Worm (Caenorhabditis elegans): ENCODE results near the gene Y38H6C.23.
"Not testable (repeated sequence)": the region's sequence is repeated elsewhere in the genome, so short reads cannot be mapped to it uniquely, and the experiment has no call there.

Gene Y38H6C.23

ce11 chrV:20518927-20519326, 37.2 kb downstream of the Y38H6C.23 start, which contains the start of gene Y38H6C.25:
Y38H6C.25 (plus strand) TSS chrV:20519227.
- TF ChIP-seq mcd-1 (GFP tag; IDR thresholded peaks at IDR 0.05) (no peak), snpc-3.4 (tag; optimal IDR thresholded peaks at IDR 0.05) (no peak), hrde-1 (tag; optimal IDR thresholded peaks at IDR 0.05; ENCODE audit: borderline replicate concordance) (no peak), F39B2.1 (GFP tag; IDR thresholded peaks at IDR 0.05) (no peak), unc-130 (GFP tag; optimal IDR thresholded peaks at IDR 0.05) (no peak), somi-1 (GFP tag; optimal IDR thresholded peaks at IDR 0.05) (no peak), nhr-120 (GFP tag; IDR thresholded peaks at IDR 0.05) (no peak), F37B4.10 (GFP tag; IDR thresholded peaks at IDR 0.05) (no peak), F52B5.7 (tag; optimal IDR thresholded peaks at IDR 0.05) (no peak), madf-6 (GFP tag; IDR thresholded peaks at IDR 0.05) (no peak), egl-18 (GFP tag; IDR thresholded peaks at IDR 0.05) (no peak), snpc-4 (GFP tag; optimal IDR thresholded peaks at IDR 0.05) (no peak), snpc-4 (tag; optimal IDR thresholded peaks at IDR 0.05) (no peak), Y67H2A.10 (GFP tag; conservative IDR thresholded peaks at IDR 0.05) (no peak), ztf-18 (tag; optimal IDR thresholded peaks at IDR 0.05) (no peak), F10E7.11 (tag; optimal IDR thresholded peaks at IDR 0.05) (no peak)

ce11 chrV:20517005-20517404, 39.2 kb downstream of the Y38H6C.23 start:
- TF ChIP-seq let-526 (GFP tag; IDR thresholded peaks at IDR 0.05): no peak
- peak; percentile 36; the same call in 1 of the 2 replicates for TF ChIP-seq zfh-2 (GFP tag; conservative IDR thresholded peaks at IDR 0.05)

- TF ChIP-seq Y53F4B.3 (GFP tag; IDR thresholded peaks at IDR 0.05) (no peak), snpc-1.3 (tag; optimal IDR thresholded peaks at IDR 0.05; ENCODE audit: insufficient read depth) (no peak), B0336.3 (GFP tag; IDR thresholded peaks at IDR 0.05) (no peak), B0261.1 (tag; optimal IDR thresholded peaks at IDR 0.05) (no peak), him-1 (tag; optimal IDR thresholded peaks at IDR 0.05) (no peak), F39B2.1 (GFP tag; IDR thresholded peaks at IDR 0.05) (no peak), rcor-1 (GFP tag; IDR thresholded peaks at IDR 0.05) (no peak), nhr-27 (tag; optimal IDR thresholded peaks at IDR 0.05) (no peak), ZK185.1 (tag; optimal IDR thresholded peaks at IDR 0.05; ENCODE audit: poor library complexity, severe bottlenecking) (no peak), dpl-1 (GFP tag; optimal IDR thresholded peaks at IDR 0.05) (no peak), nfya-2 (GFP tag; IDR thresholded peaks at IDR 0.05) (no peak), chd-7 (tag; optimal IDR thresholded peaks at IDR 0.05) (no peak), T26A5.8 (tag; optimal IDR thresholded peaks at IDR 0.05) (no peak), lsy-27 (tag; optimal IDR thresholded peaks at IDR 0.05; ENCODE audit: borderline replicate concordance, insufficient read depth) (no peak), ccch-3 (GFP tag; optimal IDR thresholded peaks at IDR 0.05) (no peak), B0019.2 (GFP tag; conservative IDR thresholded peaks at IDR 0.05) (no peak), zim-3 (tag; optimal IDR thresholded peaks at IDR 0.05) (no peak), snpc-1.1 (tag; optimal IDR thresholded peaks at IDR 0.05; ENCODE audit: insufficient read depth) (no peak)
Observed at ce11 chrV:20514483-20514882, 41.7 kb downstream of the Y38H6C.23 start.

- not testable (repeated sequence) for TF ChIP-seq B0035.1 (tag; optimal IDR thresholded peaks at IDR 0.05); K11D2.4 (GFP tag; IDR thresholded peaks at IDR 0.05); madf-3 (GFP tag; IDR thresholded peaks at IDR 0.05)
Observed at ce11 chrV:20513661-20514060, 42.5 kb downstream of the Y38H6C.23 start, which contains the start of gene Y38H6C.8. Y38H6C.8 (plus strand) TSS chrV:20513961.

All from whole organism, young adult.